Worm (Caenorhabditis elegans) whole organism, L1 larva: ENCODE measurements around the gene mboa-1.

ENCODE experiments used
- C16A3.4 ChIP-seq: fragments of 150-350 bp; optimal IDR thresholded peaks from 2 replicates; lab custom pipeline; 2014; ENCODE audit warnings: missing biosample characterization, missing genetic modification characterization
- C34B4.2 ChIP-seq: sonication (generic microtip); optimal IDR thresholded peaks from 2 replicates; lab custom pipeline; 2017; ENCODE audit warnings: mild to moderate bottlenecking, missing genetic modification characterization, missing compliant biosample characterization
- aha-1 ChIP-seq: fragments of 150-350 bp; optimal IDR thresholded peaks from 2 replicates; lab custom pipeline; 2014; ENCODE audit warnings: missing biosample characterization, missing genetic modification characterization
- alr-1 ChIP-seq: fragments of 200-800 bp; sonication (Bioruptor generic); optimal IDR thresholded peaks from 2 replicates; lab custom pipeline; 2018; ENCODE audit warnings: borderline replicate concordance, mild to moderate bottlenecking, missing genetic modification characterization, missing compliant biosample characterization
- blmp-1 ChIP-seq: fragments of 150-350 bp; optimal IDR thresholded peaks from 2 replicates; lab custom pipeline; 2014; ENCODE audit warnings: missing biosample characterization, missing genetic modification characterization
- ceh-63 ChIP-seq: fragments of 200-800 bp; sonication (Bioruptor generic); optimal IDR thresholded peaks from 2 replicates; lab custom pipeline; 2018; ENCODE audit warnings: mild to moderate bottlenecking, missing genetic modification characterization, missing compliant biosample characterization
- ceh-8 ChIP-seq: fragments of 200-800 bp; sonication (Bioruptor generic); optimal IDR thresholded peaks from 2 replicates; lab custom pipeline; 2018; ENCODE audit warnings: mild to moderate bottlenecking, missing genetic modification characterization, moderate library complexity, missing compliant biosample characterization
- ceh-82 ChIP-seq, 3 experiments: fragments of 150-350 bp in 1 of 3; sonication (generic microtip) in 2 of 3; optimal IDR thresholded peaks; 2 replicates each; lab custom pipeline; 2014 to 2017; ENCODE audit warnings: missing biosample characterization in 3 of 3, missing genetic modification characterization in 3 of 3
- ceh-90 ChIP-seq: sonication (generic microtip); optimal IDR thresholded peaks from 2 replicates; lab custom pipeline; 2016; ENCODE audit warnings: missing genetic modification characterization, missing compliant biosample characterization
- dpl-1 ChIP-seq, 3 experiments: fragments of 150-350 bp in 2 of 3; sonication (generic microtip) in 1 of 3; optimal IDR thresholded peaks; 2 replicates each; lab custom pipeline; 2014 to 2017; ENCODE audit warnings: missing biosample characterization in 3 of 3, missing genetic modification characterization in 3 of 3, missing genetic modification reagents in 3 of 3
- dsc-1 ChIP-seq: sonication (generic microtip); optimal IDR thresholded peaks from 2 replicates; lab custom pipeline; 2016; ENCODE audit warnings: mild to moderate bottlenecking, missing genetic modification characterization, missing compliant biosample characterization
- efl-1 ChIP-seq, 4 experiments: fragments of 150-350 bp; optimal IDR thresholded peaks in 3 of 4; peaks in 1 of 4; 1 replicate in 1 of 4; 2 replicates in 3 of 4; lab custom pipeline; 2014; ENCODE audit warnings: missing biosample characterization in 2 of 4, missing genetic modification characterization in 2 of 4, missing genetic modification reagents in 2 of 4
- efl-3 ChIP-seq: fragments of 200-800 bp; sonication (Bioruptor generic); optimal IDR thresholded peaks from 2 replicates; lab custom pipeline; 2018; ENCODE audit warnings: mild to moderate bottlenecking, missing genetic modification characterization, missing compliant biosample characterization
- egl-13 ChIP-seq: sonication (generic microtip); optimal IDR thresholded peaks from 2 replicates; lab custom pipeline; 2016; ENCODE audit warnings: missing genotype, missing genetic modification reagents, missing genetic modification characterization, missing compliant biosample characterization
- egl-27 ChIP-seq, 2 experiments: fragments of 150-350 bp in 1 of 2; sonication (generic microtip); optimal IDR thresholded peaks; 3 replicates each; lab custom pipeline; 2017 to 2018; ENCODE audit warnings: missing biosample characterization in 2 of 2, missing genetic modification characterization in 2 of 2, missing genetic modification reagents in 2 of 2
- elt-2 ChIP-seq: sonication (generic microtip); optimal IDR thresholded peaks from 2 replicates; lab custom pipeline; 2016; ENCODE audit warnings: missing genetic modification characterization, mild to moderate bottlenecking, inconsistent platforms, missing compliant biosample characterization, missing genetic modification reagents
- fkh-10 ChIP-seq: sonication (generic microtip); optimal IDR thresholded peaks from 2 replicates; lab custom pipeline; 2017; ENCODE audit warnings: missing biosample characterization, missing genetic modification reagents, missing genetic modification characterization
- fkh-8 ChIP-seq: sonication (generic microtip); optimal IDR thresholded peaks from 2 replicates; lab custom pipeline; 2016; ENCODE audit warnings: mild to moderate bottlenecking, missing genetic modification characterization, missing compliant biosample characterization
- fos-1 ChIP-seq: fragments of 150-350 bp; optimal IDR thresholded peaks from 2 replicates; lab custom pipeline; 2014; ENCODE audit warnings: missing biosample characterization, missing genetic modification characterization
- isw-1 ChIP-seq: fragments of 200-800 bp; sonication (Bioruptor generic); IDR thresholded peaks from 2 replicates; pipeline ENCODE4 v1.3.6; 2022; ENCODE audit warnings: missing genetic modification characterization, missing compliant biosample characterization
- jun-1 ChIP-seq: fragments of 150-350 bp; optimal IDR thresholded peaks from 2 replicates; lab custom pipeline; 2014; ENCODE audit warnings: missing biosample characterization, missing genetic modification reagents, missing genetic modification characterization
- lin-13 ChIP-seq: fragments of 150-350 bp; optimal IDR thresholded peaks from 2 replicates; lab custom pipeline; 2014; ENCODE audit warnings: missing biosample characterization, missing genetic modification reagents, missing genetic modification characterization
- lin-14 ChIP-seq: fragments of 200-800 bp; sonication (Bioruptor generic); optimal IDR thresholded peaks from 2 replicates; lab custom pipeline; 2018; ENCODE audit warnings: mild to moderate bottlenecking, missing genetic modification characterization, moderate library complexity, missing compliant biosample characterization
- lin-35 ChIP-seq, 2 experiments: fragments of 150-350 bp; optimal IDR thresholded peaks; 2 replicates each; lab custom pipeline; 2014; ENCODE audit warnings: missing biosample characterization in 2 of 2, missing genetic modification characterization in 2 of 2, missing genetic modification reagents in 2 of 2
- lir-3 ChIP-seq: sonication (generic microtip); optimal IDR thresholded peaks from 2 replicates; lab custom pipeline; 2016; ENCODE audit warnings: mild to moderate bottlenecking, missing genetic modification characterization, moderate library complexity, missing compliant biosample characterization; ENCODE audit not compliant: poor library complexity
- lsy-2 ChIP-seq, 2 experiments: fragments of 150-350 bp; optimal IDR thresholded peaks; 2 replicates each; lab custom pipeline; 2014; ENCODE audit warnings: missing biosample characterization in 2 of 2, missing genetic modification characterization in 2 of 2
- mdl-1 ChIP-seq, 2 experiments: fragments of 150-350 bp; optimal IDR thresholded peaks; 2 replicates each; lab custom pipeline; 2014 to 2017; ENCODE audit warnings: missing biosample characterization in 2 of 2, missing genetic modification characterization in 2 of 2, inconsistent platforms in 1 of 2
- mep-1 ChIP-seq: fragments of 150-350 bp; optimal IDR thresholded peaks from 2 replicates; lab custom pipeline; 2014; ENCODE audit warnings: missing biosample characterization, missing genetic modification characterization
- nhr-19 ChIP-seq: fragments of 200-800 bp; sonication (Bioruptor generic); conservative IDR thresholded peaks from 2 replicates; pipeline ENCODE4 v1.3.6; 2022; ENCODE audit warnings: missing genetic modification characterization, missing compliant biosample characterization
- nhr-20 ChIP-seq: sonication (generic microtip); optimal IDR thresholded peaks from 2 replicates; lab custom pipeline; 2016; ENCODE audit warnings: mild to moderate bottlenecking, missing genetic modification characterization, missing compliant biosample characterization
- nhr-237 ChIP-seq: fragments of 150-350 bp; optimal IDR thresholded peaks from 2 replicates; lab custom pipeline; 2014; ENCODE audit warnings: missing biosample characterization, missing genetic modification characterization
- nhr-47 ChIP-seq: sonication (generic microtip); optimal IDR thresholded peaks from 2 replicates; lab custom pipeline; 2016; ENCODE audit warnings: mild to moderate bottlenecking, missing genetic modification characterization, moderate library complexity, missing compliant biosample characterization
- nhr-71 ChIP-seq: sonication (generic microtip); optimal IDR thresholded peaks from 2 replicates; lab custom pipeline; 2016; ENCODE audit warnings: mild to moderate bottlenecking, missing genetic modification characterization, moderate library complexity, missing compliant biosample characterization
- nhr-77 ChIP-seq: fragments of 150-350 bp; optimal IDR thresholded peaks from 2 replicates; lab custom pipeline; 2014; ENCODE audit warnings: missing biosample characterization, missing genetic modification characterization
- nhr-85 ChIP-seq: sonication (generic microtip); peaks from one replicate; lab custom pipeline; 2016; ENCODE audit warnings: missing genetic modification characterization, inconsistent platforms, missing compliant biosample characterization
- nhr-90 ChIP-seq: sonication (generic microtip); optimal IDR thresholded peaks from 2 replicates; lab custom pipeline; 2016; ENCODE audit warnings: mild to moderate bottlenecking, missing genetic modification characterization, missing compliant biosample characterization; ENCODE audit not compliant: poor library complexity
- pag-3 ChIP-seq: sonication (generic microtip); optimal IDR thresholded peaks from 2 replicates; lab custom pipeline; 2017; ENCODE audit warnings: missing genetic modification characterization, mild to moderate bottlenecking, missing compliant biosample characterization, antibody characterized with exemption, borderline replicate concordance; ENCODE audit not compliant: insufficient read depth
- rnt-1 ChIP-seq: sonication (generic microtip); optimal IDR thresholded peaks from 2 replicates; lab custom pipeline; 2016; ENCODE audit warnings: mild to moderate bottlenecking, missing genetic modification characterization, moderate library complexity, missing compliant biosample characterization
- skn-1 ChIP-seq: fragments of 150-350 bp; optimal IDR thresholded peaks from 2 replicates; lab custom pipeline; 2014; ENCODE audit warnings: missing biosample characterization, missing genetic modification characterization
- snpc-4 ChIP-seq: fragments of 150-350 bp; optimal IDR thresholded peaks from 2 replicates; lab custom pipeline; 2014; ENCODE audit warnings: missing biosample characterization, missing genetic modification characterization
- snu-23 ChIP-seq: sonication (generic microtip); optimal IDR thresholded peaks from 2 replicates; lab custom pipeline; 2016; ENCODE audit warnings: missing genetic modification characterization, missing compliant biosample characterization
- sox-4 ChIP-seq: sonication (generic microtip); optimal IDR thresholded peaks from 2 replicates; lab custom pipeline; 2016; ENCODE audit warnings: missing genetic modification characterization, missing compliant biosample characterization
- swsn-7 ChIP-seq: sonication (generic microtip); optimal IDR thresholded peaks from 2 replicates; lab custom pipeline; 2016; ENCODE audit warnings: missing genetic modification characterization, missing compliant biosample characterization
- tbx-2 ChIP-seq: sonication (generic microtip); optimal IDR thresholded peaks from 2 replicates; lab custom pipeline; 2016; ENCODE audit warnings: missing genetic modification characterization, missing compliant biosample characterization
- unc-86 ChIP-seq: sonication (generic microtip); optimal IDR thresholded peaks from 2 replicates; lab custom pipeline; 2016; ENCODE audit warnings: missing genetic modification characterization, missing compliant biosample characterization
- unc-98 ChIP-seq: fragments of 200-800 bp; sonication (Bioruptor generic); IDR thresholded peaks from 2 replicates; pipeline ENCODE4 v1.3.6; 2022; ENCODE audit warnings: missing genetic modification characterization, missing compliant biosample characterization
- xbp-1 ChIP-seq: sonication (generic microtip); optimal IDR thresholded peaks from 2 replicates; lab custom pipeline; 2016; ENCODE audit warnings: missing genetic modification characterization, missing compliant biosample characterization
- zip-4 ChIP-seq: fragments of 200-800 bp; sonication (Bioruptor generic); optimal IDR thresholded peaks from 2 replicates; lab custom pipeline; 2018; ENCODE audit warnings: mild to moderate bottlenecking, missing genetic modification characterization, moderate library complexity, missing compliant biosample characterization
- ztf-4 ChIP-seq: fragments of 150-350 bp; optimal IDR thresholded peaks from 2 replicates; lab custom pipeline; 2014; ENCODE audit warnings: missing biosample characterization, missing genetic modification characterization

mboa-1 gene

ce11 chrX:16024558-16024957 is 6.0 kb upstream of the mboa-1 start:
- TF ChIP-seq C16A3.4 (tag; lab: Kevin White, UChicago) (peak; percentile 3), blmp-1 (tag; lab: Kevin White, UChicago) (no peak), fkh-10 (peak; percentile 79), pag-3 (tag; lab: Kevin White, UChicago) (no peak), xbp-1 (tag; lab: Kevin White, UChicago) (peak; percentile 22), lin-14 (GFP tag; lab: Kevin White, UChicago) (peak; percentile 92), alr-1 (tag; lab: Kevin White, UChicago) (no peak), skn-1 (tag; lab: Kevin White, UChicago) (peak; percentile 61), swsn-7 (peak; percentile 58), zip-4 (GFP tag; lab: Kevin White, UChicago) (no peak), ztf-4 (tag; lab: Kevin White, UChicago) (no peak), ceh-63 (GFP tag; lab: Kevin White, UChicago) (no peak), efl-1 (optimal IDR thresholded peaks at IDR 0.05; lab: Kevin White, UChicago) (peak; percentile 10 to 12), efl-1 (GFP tag; optimal IDR thresholded peaks at IDR 0.05 in 1 of 2; lab: Kevin White, UChicago) (no peak), mdl-1 (tag; optimal IDR thresholded peaks at IDR 0.05; lab: Kevin White, UChicago) (peak in 1 of 2 experiments; percentile 49), mep-1 (tag; lab: Kevin White, UChicago) (peak; percentile 45), efl-3 (GFP tag; lab: Kevin White, UChicago) (no peak), elt-2 (tag; lab: Kevin White, UChicago) (peak; percentile 73), unc-86 (peak; percentile 20), jun-1 (tag; lab: Kevin White, UChicago) (peak; percentile 67), ceh-90 (tag; lab: Kevin White, UChicago) (no peak), isw-1 (GFP tag; lab: Robert Waterston, UW) (no peak), tbx-2 (tag; lab: Kevin White, UChicago) (peak; percentile 44), ceh-82 (tag; optimal IDR thresholded peaks at IDR 0.05; lab: Kevin White, UChicago) (peak; percentile 28 to 83 (median 44)), C34B4.2 (tag; lab: Kevin White, UChicago) (no peak), snu-23 (GFP tag; lab: Kevin White, UChicago) (peak; percentile 71), fkh-8 (tag; lab: Kevin White, UChicago) (peak; percentile 80), nhr-71 (tag; lab: Kevin White, UChicago) (peak; percentile 76), nhr-77 (tag; lab: Kevin White, UChicago) (peak; percentile 65), snpc-4 (tag; lab: Kevin White, UChicago) (peak; percentile 64), aha-1 (tag; lab: Kevin White, UChicago) (no peak), unc-98 (GFP tag; lab: Robert Waterston, UW) (no peak), lir-3 (no peak), ceh-8 (peak; percentile 13), egl-27 (tag; optimal IDR thresholded peaks at IDR 0.05; lab: Kevin White, UChicago) (peak in 1 of 2 experiments; percentile 21), nhr-47 (tag; lab: Kevin White, UChicago) (peak; percentile 71), nhr-19 (GFP tag; lab: Robert Waterston, UW) (peak; percentile 41), nhr-237 (tag; lab: Kevin White, UChicago) (no peak), rnt-1 (tag; lab: Kevin White, UChicago) (peak; percentile 72), sox-4 (tag; lab: Kevin White, UChicago) (no peak), nhr-90 (tag; lab: Kevin White, UChicago) (peak; percentile 43), lsy-2 (tag; optimal IDR thresholded peaks at IDR 0.05; lab: Kevin White, UChicago) (peak; percentile 0 to 62), lin-35 (GFP tag; optimal IDR thresholded peaks at IDR 0.05; lab: Kevin White, UChicago) (peak; percentile 32 to 37), dsc-1 (tag; lab: Kevin White, UChicago) (peak; percentile 65), egl-13 (tag; lab: Kevin White, UChicago) (peak; percentile 81), fos-1 (tag; lab: Kevin White, UChicago) (no peak), dpl-1 (GFP tag; optimal IDR thresholded peaks at IDR 0.05; lab: Kevin White, UChicago) (peak in 1 of 3 experiments; percentile 9), nhr-85 (tag; lab: Kevin White, UChicago) (peak; percentile 24), nhr-20 (tag; lab: Kevin White, UChicago) (peak; percentile 64), lin-13 (GFP tag; lab: Kevin White, UChicago) (no peak)
